Worm (Caenorhabditis elegans) whole organism, mixed stage, embryonic: ENCODE data around the gene C29A12.6.

Experiments
- bed-3 ChIP-seq: fragments of 200-800 bp; sonication (Bioruptor generic); optimal IDR thresholded peaks from 3 replicates; lab custom pipeline; 2018; ENCODE audit warnings: mild to moderate bottlenecking, missing genetic modification characterization, moderate library complexity, missing compliant biosample characterization
- ceh-39 ChIP-seq: fragments of 150-350 bp; optimal IDR thresholded peaks from 2 replicates; lab custom pipeline; 2014; ENCODE audit warnings: missing biosample characterization, missing genetic modification characterization
- ceh-43 ChIP-seq: fragments of 200-800 bp; sonication (Bioruptor generic); optimal IDR thresholded peaks from 2 replicates; lab custom pipeline; 2018; ENCODE audit warnings: mild to moderate bottlenecking, missing genetic modification characterization, moderate library complexity, missing compliant biosample characterization
- ceh-83 ChIP-seq: fragments of 200-800 bp; sonication (Bioruptor generic); optimal IDR thresholded peaks from 2 replicates; lab custom pipeline; 2018; ENCODE audit warnings: mild to moderate bottlenecking, missing genetic modification characterization, missing compliant biosample characterization
- ces-1 ChIP-seq: fragments of 150-350 bp; optimal IDR thresholded peaks from 2 replicates; lab custom pipeline; 2014; ENCODE audit warnings: missing biosample characterization, missing genetic modification reagents, missing genetic modification characterization
- cnd-1 ChIP-seq: fragments of 200-800 bp; sonication (Bioruptor generic); optimal IDR thresholded peaks from 2 replicates; lab custom pipeline; 2018; ENCODE audit warnings: mild to moderate bottlenecking, missing genetic modification characterization, missing compliant biosample characterization
- drap-1 ChIP-seq: fragments of 200-800 bp; sonication (Bioruptor generic); optimal IDR thresholded peaks from 3 replicates; lab custom pipeline; 2018; ENCODE audit warnings: mild to moderate bottlenecking, missing genetic modification characterization, missing compliant biosample characterization
- elt-1 ChIP-seq: sonication (generic microtip); optimal IDR thresholded peaks from 2 replicates; lab custom pipeline; 2017; ENCODE audit warnings: missing genetic modification characterization, mild to moderate bottlenecking, missing compliant biosample characterization, antibody characterized with exemption, moderate library complexity, borderline replicate concordance; ENCODE audit not compliant: insufficient read depth
- elt-3 ChIP-seq: fragments of 150-350 bp; optimal IDR thresholded peaks from 2 replicates; lab custom pipeline; 2014; ENCODE audit warnings: missing biosample characterization, missing genetic modification characterization
- flh-1 ChIP-seq: fragments of 200-800 bp; sonication (Bioruptor generic); optimal IDR thresholded peaks from 2 replicates; lab custom pipeline; 2018; ENCODE audit warnings: mild to moderate bottlenecking, missing genetic modification characterization, moderate library complexity, missing compliant biosample characterization
- hlh-1 ChIP-seq: fragments of 150-350 bp; optimal IDR thresholded peaks from 2 replicates; lab custom pipeline; 2014; ENCODE audit warnings: missing biosample characterization, missing genetic modification reagents, missing genetic modification characterization
- lsy-2 ChIP-seq: fragments of 150-350 bp; optimal IDR thresholded peaks from 2 replicates; lab custom pipeline; 2014; ENCODE audit warnings: missing biosample characterization, missing genetic modification characterization
- mls-2 ChIP-seq: sonication (generic microtip); optimal IDR thresholded peaks from 2 replicates; lab custom pipeline; 2016; ENCODE audit warnings: mild to moderate bottlenecking, missing genetic modification characterization, moderate library complexity, missing compliant biosample characterization
- nhr-2 ChIP-seq: fragments of 150-350 bp; optimal IDR thresholded peaks from 2 replicates; lab custom pipeline; 2014; ENCODE audit warnings: missing biosample characterization, missing genetic modification characterization
- nhr-237 ChIP-seq: fragments of 150-350 bp; optimal IDR thresholded peaks from 2 replicates; lab custom pipeline; 2014; ENCODE audit warnings: missing biosample characterization, missing genetic modification characterization
- nhr-28 ChIP-seq: fragments of 150-350 bp; optimal IDR thresholded peaks from 2 replicates; lab custom pipeline; 2014; ENCODE audit warnings: missing biosample characterization, missing genetic modification characterization
- nhr-76 ChIP-seq: sonication (generic microtip); optimal IDR thresholded peaks from 2 replicates; lab custom pipeline; 2017; ENCODE audit warnings: missing biosample characterization, missing genetic modification characterization
- pha-4 ChIP-seq: fragments of 150-350 bp; optimal IDR thresholded peaks from 2 replicates; lab custom pipeline; 2018; ENCODE audit warnings: missing biosample characterization, missing genetic modification reagents, missing genetic modification characterization
- sem-2 ChIP-seq: fragments of 200-800 bp; sonication (Bioruptor generic); optimal IDR thresholded peaks from 2 replicates; lab custom pipeline; 2018; ENCODE audit warnings: mild to moderate bottlenecking, missing genetic modification characterization, missing compliant biosample characterization
- snpc-4 ChIP-seq: fragments of 150-350 bp; optimal IDR thresholded peaks from 2 replicates; lab custom pipeline; 2014; ENCODE audit warnings: missing biosample characterization, missing genetic modification characterization
- sptf-1 ChIP-seq: sonication (generic microtip); optimal IDR thresholded peaks from 2 replicates; lab custom pipeline; 2017; ENCODE audit warnings: mild to moderate bottlenecking, missing genetic modification characterization, moderate library complexity, missing compliant biosample characterization
- unc-120 ChIP-seq: sonication (generic microtip); optimal IDR thresholded peaks from 2 replicates; lab custom pipeline; 2017; ENCODE audit warnings: missing genetic modification characterization, missing compliant biosample characterization; ENCODE audit not compliant: poor library complexity, severe bottlenecking
- unc-39 ChIP-seq: fragments of 150-350 bp; optimal IDR thresholded peaks from 2 replicates; lab custom pipeline; 2014; ENCODE audit warnings: missing biosample characterization, missing genetic modification characterization
- unc-62 ChIP-seq: fragments of 150-350 bp; optimal IDR thresholded peaks from 2 replicates; lab custom pipeline; 2014; ENCODE audit warnings: missing biosample characterization, missing genetic modification reagents, missing genetic modification characterization
- ztf-11 ChIP-seq: fragments of 150-350 bp; optimal IDR thresholded peaks from 2 replicates; lab custom pipeline; 2014; ENCODE audit warnings: missing biosample characterization, missing genetic modification characterization

The C29A12.6 gene

ce11 chrV:10832862-10833261, 14.1 kb upstream of the C29A12.6 start:
- TF ChIP-seq nhr-2 (tag; lab: Kevin White, UChicago) (no peak), hlh-1 (tag; lab: Kevin White, UChicago) (no peak), bed-3 (GFP tag; lab: Kevin White, UChicago) (no peak), mls-2 (tag; lab: Kevin White, UChicago) (no peak), ces-1 (GFP tag; lab: Kevin White, UChicago) (no peak), unc-120 (tag; lab: Kevin White, UChicago) (no peak)

DNA sequence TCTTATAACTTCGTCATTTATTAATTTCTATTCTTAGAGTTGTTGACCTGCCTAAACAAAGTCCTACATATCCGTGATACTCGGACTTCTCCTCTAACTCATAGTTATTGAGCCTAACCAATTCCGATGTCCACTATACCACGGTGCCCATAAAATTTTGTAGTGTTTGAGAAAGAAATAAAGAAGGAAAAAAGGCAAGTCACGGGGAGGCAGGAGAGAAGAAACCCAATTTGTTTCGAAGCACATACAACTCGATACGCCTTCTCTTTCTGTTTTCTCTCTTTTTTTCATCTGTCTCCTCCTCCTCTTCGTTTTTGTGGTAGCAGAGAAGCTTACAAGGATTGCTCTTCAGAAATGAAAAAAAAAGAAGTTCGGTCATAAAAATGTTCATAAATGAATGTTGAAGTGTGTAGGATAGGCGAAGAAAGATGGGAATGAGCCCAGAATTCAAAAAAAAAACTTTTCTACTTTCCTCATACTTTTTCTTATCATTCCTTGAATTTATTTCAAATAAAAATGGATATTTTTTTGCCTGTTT, 12.2 kb upstream of the C29A12.6 start:
- TF ChIP-seq lsy-2 (no peak), flh-1 (no peak), ces-1 (GFP tag; lab: Kevin White, UChicago) (peak; percentile 54)
- TF ChIP-seq, all 35 proteins: peak for 1

- no peak for TF ChIP-seq ceh-39 (tag; lab: Kevin White, UChicago)
- TF ChIP-seq ceh-43: no peak
- no peak for TF ChIP-seq elt-3 (tag; lab: Kevin White, UChicago)
- TF ChIP-seq snpc-4 (tag; lab: Kevin White, UChicago): no peak
- TF ChIP-seq nhr-2 (tag; lab: Kevin White, UChicago): no peak
- no peak for TF ChIP-seq hlh-1 (tag; lab: Kevin White, UChicago)
- TF ChIP-seq nhr-237 (tag; lab: Kevin White, UChicago): no peak
- TF ChIP-seq ztf-11: no peak
- no peak for TF ChIP-seq flh-1
- no peak for TF ChIP-seq cnd-1 (tag; lab: Kevin White, UChicago)
- TF ChIP-seq pha-4 (tag; lab: Kevin White, UChicago): no peak
- TF ChIP-seq sptf-1 (tag; lab: Kevin White, UChicago): no peak
Measured at ce11 chrV:10838204-10838603, 8.8 kb upstream of the C29A12.6 start.

DNA sequence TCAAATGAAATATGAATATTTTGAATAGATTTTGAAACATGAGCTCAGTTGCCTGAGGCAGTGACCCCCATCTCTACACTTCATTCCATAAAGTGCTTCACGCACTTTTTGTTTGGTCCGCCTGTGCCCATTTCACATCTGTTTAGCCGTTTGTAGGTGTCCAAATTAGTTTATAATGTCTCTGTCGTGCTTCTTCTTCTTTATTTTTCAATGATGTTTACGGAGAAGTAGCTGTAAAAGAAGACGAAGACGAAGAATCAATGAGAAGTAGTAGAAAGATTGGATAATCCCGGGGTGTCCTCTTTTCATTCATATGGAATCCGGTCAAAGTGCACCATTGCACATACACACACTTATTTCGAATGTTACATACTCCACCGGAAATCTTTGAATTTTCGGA, 7.6 kb upstream of the C29A12.6 start:
- TF ChIP-seq unc-39 (tag; lab: Kevin White, UChicago) (no peak), ces-1 (GFP tag; lab: Kevin White, UChicago) (peak; percentile 75), lsy-2 (no peak), drap-1 (GFP tag; lab: Kevin White, UChicago) (no peak), unc-62 (no peak), nhr-28 (tag; lab: Kevin White, UChicago) (no peak), snpc-4 (tag; lab: Kevin White, UChicago) (no peak), ztf-11 (no peak)

DNA sequence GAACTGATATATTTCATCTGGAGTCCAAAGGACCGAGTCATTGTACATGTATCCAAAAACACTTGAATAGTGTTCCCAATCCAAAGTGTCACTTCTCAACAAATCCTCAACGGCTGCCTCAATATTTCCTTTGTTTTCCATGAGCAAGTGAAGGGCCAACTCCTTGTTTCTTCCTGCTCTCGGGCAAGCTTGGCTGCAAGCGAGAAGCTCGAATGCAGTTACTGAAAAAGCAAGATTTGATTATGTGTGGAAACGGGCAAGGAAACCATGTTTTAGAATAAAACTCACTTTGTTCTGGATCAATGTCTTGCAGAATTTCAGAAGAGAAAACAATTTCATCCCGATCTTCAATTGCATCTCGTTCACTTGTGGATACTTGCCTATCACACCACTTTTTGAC, 7.2 kb downstream of the C29A12.6 start:
- TF ChIP-seq ces-1 (GFP tag; lab: Kevin White, UChicago): peak; percentile 66
- TF ChIP-seq nhr-76 (tag; lab: Kevin White, UChicago): no peak

- TF ChIP-seq nhr-76 (tag; lab: Kevin White, UChicago) (no peak), cnd-1 (tag; lab: Kevin White, UChicago) (no peak), flh-1 (no peak), ztf-11 (no peak), unc-39 (tag; lab: Kevin White, UChicago) (no peak), nhr-28 (tag; lab: Kevin White, UChicago) (no peak), nhr-2 (tag; lab: Kevin White, UChicago) (no peak), mls-2 (tag; lab: Kevin White, UChicago) (no peak), sptf-1 (tag; lab: Kevin White, UChicago) (no peak), snpc-4 (tag; lab: Kevin White, UChicago) (no peak), ceh-83 (GFP tag; lab: Kevin White, UChicago) (no peak), ceh-43 (no peak), sem-2 (no peak), ceh-39 (tag; lab: Kevin White, UChicago) (no peak), pha-4 (tag; lab: Kevin White, UChicago) (no peak), unc-62 (no peak), ces-1 (GFP tag; lab: Kevin White, UChicago) (no peak)
- TF ChIP-seq, all 35 proteins: peak for 0
Measured at ce11 chrV:10855363-10855762, 8.4 kb downstream of the C29A12.6 start.

DNA sequence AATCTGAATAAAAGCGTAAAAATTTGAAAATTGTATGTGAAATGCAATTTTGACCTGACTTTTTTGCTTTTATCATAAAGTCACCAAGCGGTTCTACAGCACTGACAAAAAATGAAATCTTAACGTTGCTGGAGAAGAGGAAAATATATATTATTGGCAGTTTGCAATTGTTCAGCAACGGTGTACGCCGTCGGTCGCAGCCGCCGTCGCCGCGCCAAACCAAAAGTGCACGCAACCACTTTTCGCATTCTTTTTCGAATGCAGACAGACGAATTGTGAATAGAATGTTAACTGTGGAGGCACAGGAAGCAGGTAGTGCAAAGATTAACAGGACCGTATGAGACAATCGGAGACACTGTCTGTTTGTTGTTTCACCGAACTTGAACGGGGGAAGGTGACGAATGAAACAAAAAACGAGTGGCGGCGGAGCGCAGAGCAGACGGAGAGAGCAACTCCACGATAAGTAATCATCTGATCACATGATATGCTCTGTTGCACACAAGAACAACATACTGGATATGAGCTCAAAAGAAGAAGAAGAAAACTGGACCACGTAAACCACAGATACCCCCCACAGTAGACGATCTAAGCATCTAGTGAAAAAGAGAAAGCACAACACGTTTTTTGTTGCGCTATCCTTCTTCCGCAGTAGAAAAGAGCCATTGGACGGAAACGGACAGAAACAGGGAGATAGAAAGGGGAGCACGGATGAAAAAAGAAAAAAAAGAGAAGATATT, 10.1 kb downstream of the C29A12.6 start:
- TF ChIP-seq unc-120 (tag; lab: Kevin White, UChicago) (peak; percentile 77), elt-1 (tag; lab: Kevin White, UChicago) (no peak)
